Fruit fly (Drosophila melanogaster) whole organism, embryonic: Measurements from ENCODE around the gene Nab2.
A peak's percentile ranks its signal among the peaks of the same experiment; 100 is the strongest.

Experiments used
- Aef1 ChIP-seq: fragments of 200-800 bp; sonication (Bioruptor generic); IDR thresholded peaks from 3 replicates; pipeline ENCODE4 v1.3.6; 2022; ENCODE audit warnings: missing biosample characterization, missing genetic modification characterization
- Atf6 ChIP-seq: fragments of 200-800 bp; sonication (Bioruptor generic); IDR thresholded peaks from 2 replicates; pipeline ENCODE4 v1.3.6; 2022; ENCODE audit warnings: missing biosample characterization, missing genetic modification characterization
- CG12219 ChIP-seq: fragments of 200-800 bp; sonication (Bioruptor generic); optimal IDR thresholded peaks from 3 replicates; lab custom pipeline; 2018; ENCODE audit warnings: missing biosample characterization, mild to moderate bottlenecking, missing genetic modification characterization
- CG17186 ChIP-seq: fragments of 200-800 bp; sonication (Bioruptor generic); optimal IDR thresholded peaks from 3 replicates; lab custom pipeline; 2017; ENCODE audit warnings: missing biosample characterization, missing genetic modification reagents, missing genetic modification characterization
- CG17385 ChIP-seq: fragments of 200-800 bp; sonication (Bioruptor generic); optimal IDR thresholded peaks from 3 replicates; lab custom pipeline; 2018; ENCODE audit warnings: missing biosample characterization, mild to moderate bottlenecking, missing genetic modification characterization
- CG18262 ChIP-seq: fragments of 200-800 bp; optimal IDR thresholded peaks from 3 replicates; lab custom pipeline; 2019; ENCODE audit warnings: missing biosample characterization, mild to moderate bottlenecking, missing genetic modification characterization, moderate library complexity
- CG18476 ChIP-seq: fragments of 200-800 bp; sonication (Bioruptor generic); optimal IDR thresholded peaks from 2 replicates; lab custom pipeline; 2016; ENCODE audit warnings: missing biosample characterization, mild to moderate bottlenecking, missing genetic modification characterization
- CG3163 ChIP-seq: fragments of 200-800 bp; sonication (Bioruptor generic); optimal IDR thresholded peaks from 3 replicates; lab custom pipeline; 2016; ENCODE audit warnings: missing biosample characterization, missing genetic modification characterization
- CG33213 ChIP-seq: fragments of 200-800 bp; sonication (Bioruptor generic); optimal IDR thresholded peaks from 3 replicates; lab custom pipeline; 2016; ENCODE audit warnings: missing biosample characterization, missing genetic modification characterization
- CG33557 ChIP-seq: fragments of 200-800 bp; sonication (Bioruptor generic); optimal IDR thresholded peaks from 2 replicates; lab custom pipeline; 2019; ENCODE audit warnings: missing biosample characterization, mild to moderate bottlenecking, missing genetic modification characterization, moderate library complexity
- CG34224 ChIP-seq: fragments of 200-800 bp; sonication (Bioruptor generic); IDR thresholded peaks from 3 replicates; pipeline ENCODE4 v1.3.6; 2022; ENCODE audit warnings: missing biosample characterization, missing genetic modification characterization; ENCODE audit not compliant: partially characterized antibody
- CG34422 ChIP-seq: fragments of 200-800 bp; sonication (Bioruptor generic); IDR thresholded peaks from 3 replicates; pipeline ENCODE4 v1.3.6; 2022; ENCODE audit warnings: missing biosample characterization, missing genetic modification characterization
- CG8290 ChIP-seq, 3 experiments: fragments of 200-800 bp; sonication (Bioruptor generic); optimal IDR thresholded peaks; 2 replicates each; lab custom pipeline; 2016 to 2019; ENCODE audit warnings: missing biosample characterization in 3 of 3, missing genetic modification characterization in 3 of 3, mild to moderate bottlenecking in 2 of 3, moderate library complexity in 1 of 3
- CG9727 ChIP-seq: fragments of 200-800 bp; sonication (Bioruptor generic); optimal IDR thresholded peaks from 3 replicates; lab custom pipeline; 2017; ENCODE audit warnings: missing biosample characterization, mild to moderate bottlenecking, missing genetic modification characterization
- Dll ChIP-seq: fragments of 200-800 bp; sonication (Bioruptor generic); IDR thresholded peaks from 4 replicates; pipeline ENCODE4 v1.3.6; 2022; ENCODE audit warnings: missing biosample characterization, missing genetic modification characterization; ENCODE audit not compliant: partially characterized antibody
- Doc3 ChIP-seq: fragments of 200-800 bp; sonication (Bioruptor generic); IDR thresholded peaks from 3 replicates; pipeline ENCODE4 v1.3.6; 2022; ENCODE audit warnings: missing biosample characterization, missing genetic modification characterization; ENCODE audit not compliant: partially characterized antibody
- Drgx ChIP-seq: fragments of 200-800 bp; sonication (Bioruptor generic); IDR thresholded peaks from 2 replicates; pipeline ENCODE4 v1.3.6; 2022; ENCODE audit warnings: missing biosample characterization, missing genetic modification characterization
- Eip74EF ChIP-seq, 2 experiments: fragments of 200-800 bp in 1 of 2; fragments of >200 bp in 1 of 2; sonication (Bioruptor generic) in 1 of 2; optimal IDR thresholded peaks; 2 replicates each; lab custom pipeline; 2017 to 2019; ENCODE audit warnings: missing biosample characterization in 2 of 2, missing genetic modification characterization in 2 of 2, mild to moderate bottlenecking in 1 of 2, moderate library complexity in 1 of 2
- Fer3 ChIP-seq: fragments of 200-800 bp; sonication (Bioruptor generic); optimal IDR thresholded peaks from 2 replicates; lab custom pipeline; 2018; ENCODE audit warnings: missing biosample characterization, mild to moderate bottlenecking, missing genetic modification characterization, moderate library complexity
- Hr39 ChIP-seq: fragments of >200 bp; optimal IDR thresholded peaks from 2 replicates; lab custom pipeline; 2017
- Jarid2 ChIP-seq: fragments of 200-800 bp; sonication (Bioruptor generic); optimal IDR thresholded peaks from 3 replicates; lab custom pipeline; 2017; ENCODE audit warnings: mild to moderate bottlenecking, missing biosample characterization, missing genetic modification reagents, missing genetic modification characterization
- MBD-R2 ChIP-seq: fragments of 200-800 bp; sonication (Bioruptor generic); IDR thresholded peaks from 2 replicates; pipeline ENCODE4 v1.3.6; 2022; ENCODE audit warnings: missing biosample characterization, missing genetic modification characterization
- MESR4 ChIP-seq: fragments of 200-800 bp; sonication (Bioruptor generic); optimal IDR thresholded peaks from 2 replicates; lab custom pipeline; 2018; ENCODE audit warnings: missing biosample characterization, mild to moderate bottlenecking, missing genetic modification characterization, moderate library complexity
- Neu2 ChIP-seq: fragments of 200-800 bp; sonication (Bioruptor generic); optimal IDR thresholded peaks from 3 replicates; lab custom pipeline; 2016; ENCODE audit warnings: missing biosample characterization, missing genetic modification characterization, borderline replicate concordance
- Nf-YB ChIP-seq: fragments of 200-800 bp; sonication (Bioruptor generic); optimal IDR thresholded peaks from 3 replicates; lab custom pipeline; 2019; ENCODE audit warnings: missing biosample characterization, mild to moderate bottlenecking, missing genetic modification characterization, moderate library complexity
- Oli ChIP-seq: fragments of 200-800 bp; sonication (Bioruptor generic); optimal IDR thresholded peaks from 2 replicates; lab custom pipeline; 2018; ENCODE audit warnings: missing biosample characterization, mild to moderate bottlenecking, missing genetic modification characterization, moderate library complexity
- Sox100B ChIP-seq: fragments of 200-800 bp; sonication (Bioruptor generic); optimal IDR thresholded peaks from 3 replicates; lab custom pipeline; 2018; ENCODE audit warnings: missing biosample characterization, mild to moderate bottlenecking, missing genetic modification characterization
- Spps ChIP-seq: fragments of 200-800 bp; sonication (Bioruptor generic); optimal IDR thresholded peaks from 2 replicates; lab custom pipeline; 2018; ENCODE audit warnings: missing biosample characterization, mild to moderate bottlenecking, missing genetic modification characterization
- bab2 ChIP-seq: fragments of 200-800 bp; sonication (Bioruptor generic); optimal IDR thresholded peaks from 2 replicates; lab custom pipeline; 2016; ENCODE audit warnings: missing biosample characterization, missing genetic modification characterization
- cato ChIP-seq: fragments of 200-800 bp; sonication (Bioruptor generic); optimal IDR thresholded peaks from 2 replicates; lab custom pipeline; 2016; ENCODE audit warnings: missing biosample characterization, missing genetic modification characterization, borderline replicate concordance
- chinmo ChIP-seq: fragments of 200-800 bp; sonication (Bioruptor generic); IDR thresholded peaks from 4 replicates; pipeline ENCODE4 v1.3.6; 2022; ENCODE audit warnings: missing biosample characterization, missing genetic modification characterization; ENCODE audit not compliant: partially characterized antibody
- chm ChIP-seq: fragments of 200-800 bp; sonication (Bioruptor generic); IDR thresholded peaks from 2 replicates; pipeline ENCODE4 v1.3.6; 2022; ENCODE audit warnings: missing biosample characterization, missing genetic modification characterization
- chn ChIP-seq: fragments of 200-800 bp; sonication (Bioruptor generic); optimal IDR thresholded peaks from 2 replicates; lab custom pipeline; 2016; ENCODE audit warnings: missing biosample characterization, missing genetic modification characterization
- hbn ChIP-seq: fragments of 200-800 bp; sonication (Bioruptor generic); IDR thresholded peaks from 2 replicates; pipeline ENCODE4 v1.3.6; 2022; ENCODE audit warnings: missing biosample characterization, missing genetic modification characterization; ENCODE audit not compliant: partially characterized antibody
- jing ChIP-seq: fragments of 200-800 bp; sonication (Bioruptor generic); optimal IDR thresholded peaks from 2 replicates; lab custom pipeline; 2018; ENCODE audit warnings: missing biosample characterization, mild to moderate bottlenecking, missing genetic modification characterization
- mam ChIP-seq: fragments of 200-800 bp; sonication (Bioruptor generic); optimal IDR thresholded peaks from 3 replicates; lab custom pipeline; 2016; ENCODE audit warnings: missing biosample characterization, missing genetic modification characterization
- nom ChIP-seq: fragments of 200-800 bp; sonication (Bioruptor generic); optimal IDR thresholded peaks from 2 replicates; lab custom pipeline; 2017; ENCODE audit warnings: missing biosample characterization, missing genetic modification characterization, mild to moderate bottlenecking, moderate library complexity, missing genetic modification reagents
- pros ChIP-seq: fragments of 200-800 bp; sonication (Bioruptor generic); optimal IDR thresholded peaks from 3 replicates; lab custom pipeline; 2019; ENCODE audit warnings: missing biosample characterization, mild to moderate bottlenecking, missing genetic modification characterization, moderate library complexity
- pzg ChIP-seq: fragments of 200-800 bp; sonication (Bioruptor generic); optimal IDR thresholded peaks from 3 replicates; lab custom pipeline; 2018; ENCODE audit warnings: missing biosample characterization, mild to moderate bottlenecking, missing genetic modification characterization, moderate library complexity
- run ChIP-seq: fragments of 200-800 bp; sonication (Bioruptor generic); optimal IDR thresholded peaks from 3 replicates; lab custom pipeline; 2018; ENCODE audit warnings: missing biosample characterization, mild to moderate bottlenecking, missing genetic modification characterization
- salm ChIP-seq: fragments of 200-800 bp; sonication (Bioruptor generic); optimal IDR thresholded peaks from 2 replicates; lab custom pipeline; 2018; ENCODE audit warnings: missing biosample characterization, mild to moderate bottlenecking, missing genetic modification characterization
- sc ChIP-seq, 3 experiments: fragments of >200 bp in 2 of 3; fragments of 200-800 bp in 1 of 3; sonication (Bioruptor generic) in 1 of 3; optimal IDR thresholded peaks; 2 replicates in 2 of 3; 3 replicates in 1 of 3; lab custom pipeline; 2017; ENCODE audit warnings: mild to moderate bottlenecking in 1 of 3, missing biosample characterization in 1 of 3, missing genetic modification characterization in 1 of 3, missing genetic modification reagents in 1 of 3
- sens ChIP-seq: fragments of 200-800 bp; sonication (Bioruptor generic); peaks from one replicate; lab custom pipeline; 2016; ENCODE audit warnings: missing biosample characterization, missing genetic modification characterization
- shn ChIP-seq: fragments of 200-800 bp; sonication (Bioruptor generic); optimal IDR thresholded peaks from 3 replicates; lab custom pipeline; 2016; ENCODE audit warnings: missing biosample characterization, missing genetic modification characterization
- sob ChIP-seq: fragments of 200-800 bp; sonication (Bioruptor generic); IDR thresholded peaks from 2 replicates; pipeline ENCODE4 v1.3.6; 2022; ENCODE audit warnings: missing biosample characterization, missing genetic modification characterization
- vfl ChIP-seq: fragments of 200-800 bp; sonication (Bioruptor generic); optimal IDR thresholded peaks from 2 replicates; lab custom pipeline; 2016; ENCODE audit warnings: missing biosample characterization, missing genetic modification characterization
- zfh2 ChIP-seq: fragments of 200-800 bp; sonication (Bioruptor generic); optimal IDR thresholded peaks from 2 replicates; lab custom pipeline; 2016; ENCODE audit warnings: missing biosample characterization, missing genetic modification characterization

The Nab2 gene

DNA sequence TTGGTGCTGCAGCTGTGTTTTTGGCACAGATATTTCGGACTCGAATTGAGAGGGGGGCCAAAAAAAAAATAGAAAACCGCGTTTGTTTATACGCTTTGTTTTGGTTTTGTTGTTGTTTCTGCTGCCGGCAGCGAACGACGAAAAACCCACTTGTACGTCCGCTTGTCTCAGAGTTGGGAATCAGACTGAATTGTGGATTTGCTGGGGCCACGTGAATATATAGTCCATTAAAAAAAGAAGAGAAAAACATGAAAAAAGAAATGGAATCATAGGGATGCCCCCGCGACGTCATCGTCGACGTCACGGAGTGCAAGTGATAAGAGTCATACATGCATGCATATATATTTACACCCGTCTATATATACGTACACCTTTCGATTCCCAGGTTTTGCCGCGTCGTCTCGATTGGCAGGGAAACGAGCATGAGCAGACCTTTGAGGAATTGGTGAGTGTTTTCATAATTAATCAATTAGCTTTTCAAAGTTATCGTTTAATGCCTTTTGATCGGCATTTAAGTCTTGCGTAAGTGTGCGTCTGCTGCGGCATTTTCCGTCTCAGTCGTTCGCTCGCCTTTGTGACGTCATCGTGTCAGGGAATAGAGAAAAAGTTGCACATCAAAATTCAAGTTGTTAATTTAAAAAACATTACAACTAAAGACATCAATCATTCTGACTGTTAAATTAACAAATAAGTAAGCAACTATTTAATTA, 1.6 kb upstream of the Nab2 start (continued):
- TF ChIP-seq CG33557 (GFP tag; lab: Kevin White, UChicago) (no peak), CG9727 (no peak), CG18476 (GFP tag; lab: Kevin White, UChicago) (no peak), nom (GFP tag; lab: Kevin White, UChicago) (peak; percentile 54), Eip74EF (GFP tag; optimal IDR thresholded peaks at IDR 0.05; lab: Kevin White, UChicago) (no peak), CG8290 (GFP tag; optimal IDR thresholded peaks at IDR 0.05; lab: Kevin White, UChicago) (no peak), CG8290 (tag; optimal IDR thresholded peaks at IDR 0.05; lab: Kevin White, UChicago) (no peak), Jarid2 (no peak), CG18262 (tag; lab: Kevin White, UChicago) (no peak), CG34422 (0 out of 3 replicates have a peak, but pooled peaks have one; percentile 59), bab2 (GFP tag; lab: Kevin White, UChicago) (no peak), Spps (no peak), Neu2 (GFP tag; lab: Kevin White, UChicago) (no peak), vfl (GFP tag; lab: Kevin White, UChicago) (no peak), chn (no peak)

DNA sequence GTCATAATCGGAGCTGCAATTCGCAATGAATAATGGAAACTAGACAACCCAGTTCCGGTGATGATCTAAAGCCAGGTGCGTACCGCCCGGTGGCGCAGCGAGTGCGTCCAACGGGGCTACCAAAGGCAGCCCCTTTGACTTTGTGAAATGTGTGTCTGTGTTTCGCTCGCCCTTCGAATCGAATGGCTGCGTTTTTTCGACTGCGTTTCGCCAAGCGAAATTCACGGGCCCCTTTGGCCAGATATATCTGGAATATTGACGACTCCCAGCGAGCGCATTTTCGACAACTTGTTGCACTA, 813 bp upstream of the Nab2 start:
- TF ChIP-seq cato (GFP tag; lab: Kevin White, UChicago) (no peak), chinmo (GFP tag; lab: Robert Waterston, UW) (peak; percentile 81; the same call in 1 of the 4 replicates), CG34224 (peak; percentile 9; the same call in 2 of the 3 replicates), hbn (0 out of 2 replicates have a peak, but pooled peaks have one; percentile 10), Fer3 (tag; lab: Kevin White, UChicago) (no peak), Hr39 (lab: Kevin White, UChicago) (no peak), MESR4 (GFP tag; lab: Kevin White, UChicago) (peak; percentile 59), run (no peak), CG12219 (GFP tag; lab: Kevin White, UChicago) (no peak), pzg (GFP tag; lab: Kevin White, UChicago) (no peak), Sox100B (GFP tag; lab: Kevin White, UChicago) (no peak), Oli (tag; lab: Kevin White, UChicago) (no peak), salm (tag; lab: Kevin White, UChicago) (no peak), Dll (GFP tag; lab: Robert Waterston, UW) (peak; percentile 17; the same call in 2 of the 4 replicates), CG17385 (peak; percentile 51), mam (no peak), MBD-R2 (GFP tag; lab: Robert Waterston, UW) (peak; percentile 55), sob (no peak), CG3163 (GFP tag; lab: Kevin White, UChicago) (no peak), Eip74EF (GFP tag; optimal IDR thresholded peaks at IDR 0.05; lab: Kevin White, UChicago) (no peak), chm (no peak), Aef1 (GFP tag; lab: Robert Waterston, UW) (no peak), sc (optimal IDR thresholded peaks at IDR 0.05; lab: Kevin White, UChicago) (no peak), sc (GFP tag; optimal IDR thresholded peaks at IDR 0.05; lab: Kevin White, UChicago) (no peak), sens (GFP tag; lab: Kevin White, UChicago) (no peak), Atf6 (no peak), CG17186 (GFP tag; lab: Kevin White, UChicago) (no peak), Drgx (GFP tag; lab: Robert Waterston, UW) (peak; percentile 48), CG33213 (GFP tag; lab: Kevin White, UChicago) (no peak), shn (GFP tag; lab: Kevin White, UChicago) (no peak), CG34422 (0 out of 3 replicates have a peak, but pooled peaks have one; percentile 5), pros (GFP tag; lab: Kevin White, UChicago) (no peak), jing (no peak), Doc3 (GFP tag; lab: Robert Waterston, UW) (0 out of 3 replicates have a peak, but pooled peaks have one; percentile 43), zfh2 (no peak), Nf-YB (GFP tag; lab: Kevin White, UChicago) (no peak)
